Worm (Caenorhabditis elegans) whole organism, L2 larva: ENCODE data around the gene rhgf-2.

Source experiments
- C34F6.9 ChIP-seq: fragments of 150-350 bp; optimal IDR thresholded peaks from 2 replicates; lab custom pipeline; 2014; ENCODE audit warnings: missing biosample characterization, missing genetic modification characterization
- F13H6.1 ChIP-seq: sonication (generic microtip); optimal IDR thresholded peaks from 2 replicates; lab custom pipeline; 2016; ENCODE audit warnings: missing genetic modification characterization, missing compliant biosample characterization
- R02D3.7 ChIP-seq: fragments of 150-350 bp; optimal IDR thresholded peaks from 2 replicates; lab custom pipeline; 2014; ENCODE audit warnings: missing biosample characterization, missing genetic modification characterization
- Y55F3AM.14 ChIP-seq: fragments of 200-800 bp; sonication (Bioruptor generic); optimal IDR thresholded peaks from 2 replicates; lab custom pipeline; 2018; ENCODE audit warnings: mild to moderate bottlenecking, missing genetic modification characterization, missing compliant biosample characterization
- ZK546.5 ChIP-seq: sonication (generic microtip); optimal IDR thresholded peaks from 2 replicates; lab custom pipeline; 2017; ENCODE audit warnings: missing biosample characterization, missing genetic modification characterization
- aly-2 ChIP-seq: fragments of 150-350 bp; optimal IDR thresholded peaks from 2 replicates; lab custom pipeline; 2014; ENCODE audit warnings: missing biosample characterization, missing genetic modification characterization
- blmp-1 ChIP-seq: sonication (generic microtip); optimal IDR thresholded peaks from 2 replicates; lab custom pipeline; 2017; ENCODE audit warnings: missing genetic modification characterization, mild to moderate bottlenecking, missing compliant biosample characterization, antibody characterized with exemption, moderate library complexity; ENCODE audit not compliant: insufficient read depth
- ceh-82 ChIP-seq: fragments of 150-350 bp; optimal IDR thresholded peaks from 2 replicates; lab custom pipeline; 2014; ENCODE audit warnings: missing biosample characterization, missing genetic modification characterization
- crh-2 ChIP-seq: sonication (generic microtip); optimal IDR thresholded peaks from 2 replicates; lab custom pipeline; 2017; ENCODE audit warnings: missing biosample characterization, missing genetic modification characterization
- egl-27 ChIP-seq: sonication (generic microtip); optimal IDR thresholded peaks from 3 replicates; lab custom pipeline; 2017; ENCODE audit warnings: missing biosample characterization, missing genetic modification reagents, missing genetic modification characterization
- elt-1 ChIP-seq: fragments of 150-350 bp; optimal IDR thresholded peaks from 2 replicates; lab custom pipeline; 2014; ENCODE audit warnings: missing biosample characterization, missing genetic modification characterization
- elt-3 ChIP-seq: sonication (generic microtip); optimal IDR thresholded peaks from 2 replicates; lab custom pipeline; 2017; ENCODE audit warnings: missing biosample characterization, missing genetic modification characterization
- lin-39 ChIP-seq: fragments of 150-350 bp; optimal IDR thresholded peaks from 2 replicates; lab custom pipeline; 2014; ENCODE audit warnings: missing biosample characterization, missing genetic modification reagents, missing genetic modification characterization
- lsy-2 ChIP-seq, 2 experiments: fragments of 150-350 bp in 1 of 2; sonication (generic microtip) in 1 of 2; optimal IDR thresholded peaks; 2 replicates each; lab custom pipeline; 2014 to 2017; ENCODE audit warnings: missing biosample characterization in 2 of 2, missing genetic modification characterization in 2 of 2
- mab-5 ChIP-seq: fragments of 150-350 bp; optimal IDR thresholded peaks from 2 replicates; lab custom pipeline; 2014; ENCODE audit warnings: missing biosample characterization, missing genetic modification characterization
- mbf-1 ChIP-seq: sonication (generic microtip); optimal IDR thresholded peaks from 2 replicates; lab custom pipeline; 2017; ENCODE audit warnings: missing biosample characterization, missing genetic modification characterization
- mdl-1 ChIP-seq, 2 experiments: fragments of 150-350 bp in 1 of 2; sonication (generic microtip) in 1 of 2; optimal IDR thresholded peaks; 2 replicates each; lab custom pipeline; 2017; ENCODE audit warnings: missing biosample characterization in 2 of 2, missing genetic modification characterization in 2 of 2
- nhr-12 ChIP-seq: fragments of 150-350 bp; optimal IDR thresholded peaks from 2 replicates; lab custom pipeline; 2014; ENCODE audit warnings: missing biosample characterization, missing genetic modification characterization
- nhr-21 ChIP-seq: fragments of 150-350 bp; optimal IDR thresholded peaks from 2 replicates; lab custom pipeline; 2014; ENCODE audit warnings: missing biosample characterization, missing genetic modification characterization
- nhr-23 ChIP-seq: fragments of 150-350 bp; optimal IDR thresholded peaks from 2 replicates; lab custom pipeline; 2014; ENCODE audit warnings: missing biosample characterization, missing genetic modification reagents, missing genetic modification characterization
- nhr-237 ChIP-seq: fragments of 150-350 bp; optimal IDR thresholded peaks from 2 replicates; lab custom pipeline; 2014; ENCODE audit warnings: missing biosample characterization, missing genetic modification characterization
- nhr-25 ChIP-seq: fragments of 150-350 bp; sonication (generic microtip); optimal IDR thresholded peaks from 3 replicates; lab custom pipeline; 2014; ENCODE audit warnings: missing biosample characterization, missing genetic modification characterization
- nhr-77 ChIP-seq: fragments of 150-350 bp; optimal IDR thresholded peaks from 2 replicates; lab custom pipeline; 2014; ENCODE audit warnings: missing biosample characterization, missing genetic modification characterization
- peb-1 ChIP-seq: fragments of 150-350 bp; optimal IDR thresholded peaks from 2 replicates; lab custom pipeline; 2014; ENCODE audit warnings: missing biosample characterization, missing genetic modification characterization
- skn-1 ChIP-seq: sonication (generic microtip); optimal IDR thresholded peaks from 2 replicates; lab custom pipeline; 2017; ENCODE audit warnings: missing biosample characterization, missing genetic modification characterization
- sma-3 ChIP-seq: sonication (generic microtip); optimal IDR thresholded peaks from 2 replicates; lab custom pipeline; 2016; ENCODE audit warnings: missing genetic modification reagents, missing genetic modification characterization, missing compliant biosample characterization
- sma-9 ChIP-seq, 2 experiments: fragments of 150-350 bp in 1 of 2; sonication (generic microtip) in 1 of 2; optimal IDR thresholded peaks; 2 replicates each; lab custom pipeline; 2014 to 2016; ENCODE audit warnings: missing genetic modification characterization in 2 of 2, mild to moderate bottlenecking in 1 of 2, missing biosample characterization in 1 of 2, missing compliant biosample characterization in 1 of 2, missing genetic modification reagents in 1 of 2, moderate library complexity in 1 of 2
- snpc-4 ChIP-seq: fragments of 150-350 bp; optimal IDR thresholded peaks from 2 replicates; lab custom pipeline; 2014; ENCODE audit warnings: missing biosample characterization, missing genetic modification characterization
- unc-55 ChIP-seq: fragments of 150-350 bp; sonication (generic microtip); optimal IDR thresholded peaks from 3 replicates; lab custom pipeline; 2014; ENCODE audit warnings: missing biosample characterization, missing genetic modification reagents, missing genetic modification characterization
- zag-1 ChIP-seq: fragments of 150-350 bp; optimal IDR thresholded peaks from 2 replicates; lab custom pipeline; 2014; ENCODE audit warnings: missing biosample characterization, missing genetic modification characterization
- ztf-1 ChIP-seq: fragments of 200-800 bp; sonication (Bioruptor generic); conservative IDR thresholded peaks from 2 replicates; pipeline ENCODE4 v1.3.6; 2022; ENCODE audit warnings: missing genetic modification characterization, missing compliant biosample characterization
- ztf-4 ChIP-seq: fragments of 150-350 bp; optimal IDR thresholded peaks from 2 replicates; lab custom pipeline; 2014; ENCODE audit warnings: missing biosample characterization, missing genetic modification characterization

The rhgf-2 gene

ce11 chrII:4107196-4107595 is 6.6 kb downstream of the rhgf-2 start:
- TF ChIP-seq elt-3, result no peak

ce11 chrII:4118508-4118907 is 17.9 kb downstream of the rhgf-2 start:
- TF ChIP-seq nhr-23 (tag; lab: Kevin White, UChicago) (no peak), ztf-1 (GFP tag; lab: Robert Waterston, UW) (no peak), snpc-4 (tag; lab: Kevin White, UChicago) (no peak), peb-1 (tag; lab: Kevin White, UChicago) (no peak), elt-3 (no peak), Y55F3AM.14 (no peak)
- TF ChIP-seq, all 48 proteins: peak for 0

ce11 chrII:4122899-4123298 is 22.3 kb downstream of the rhgf-2 start:
- TF ChIP-seq R02D3.7 (tag; lab: Kevin White, UChicago) (no peak), nhr-237 (tag; lab: Kevin White, UChicago) (no peak), C34F6.9 (tag; lab: Kevin White, UChicago) (no peak), nhr-21 (no peak), nhr-12 (tag; lab: Kevin White, UChicago) (no peak), F13H6.1 (tag; lab: Kevin White, UChicago) (no peak)

ce11 chrII:4125239-4125638 is 24.7 kb downstream of the rhgf-2 start:
- TF ChIP-seq mab-5 (no peak), blmp-1 (tag; lab: Kevin White, UChicago) (no peak), lsy-2 (tag; optimal IDR thresholded peaks at IDR 0.05; lab: Kevin White, UChicago) (no peak), sma-3 (GFP tag; lab: Kevin White, UChicago) (no peak), aly-2 (tag; lab: Kevin White, UChicago) (no peak), skn-1 (tag; lab: Kevin White, UChicago) (no peak), ZK546.5 (tag; lab: Kevin White, UChicago) (no peak), nhr-77 (tag; lab: Kevin White, UChicago) (no peak)

ce11 chrII:4129450-4129849 is 28.9 kb downstream of the rhgf-2 start:
- TF ChIP-seq nhr-21 (no peak), nhr-12 (tag; lab: Kevin White, UChicago) (no peak), aly-2 (tag; lab: Kevin White, UChicago) (no peak), unc-55 (GFP tag; lab: Kevin White, UChicago) (no peak), mdl-1 (tag; optimal IDR thresholded peaks at IDR 0.05; lab: Kevin White, UChicago) (no peak), crh-2 (tag; lab: Kevin White, UChicago) (no peak), ztf-4 (tag; lab: Kevin White, UChicago) (no peak), mbf-1 (tag; lab: Kevin White, UChicago) (no peak), zag-1 (tag; lab: Kevin White, UChicago) (no peak), R02D3.7 (tag; lab: Kevin White, UChicago) (no peak), elt-1 (tag; lab: Kevin White, UChicago) (no peak), nhr-25 (tag; lab: Kevin White, UChicago) (no peak), ceh-82 (no peak), C34F6.9 (tag; lab: Kevin White, UChicago) (no peak), lin-39 (tag; lab: Kevin White, UChicago) (no peak), peb-1 (tag; lab: Kevin White, UChicago) (no peak), ZK546.5 (tag; lab: Kevin White, UChicago) (no peak)

- TF ChIP-seq F13H6.1 (tag; lab: Kevin White, UChicago) (peak; percentile 19), zag-1 (tag; lab: Kevin White, UChicago) (no peak), egl-27 (tag; lab: Kevin White, UChicago) (peak; percentile 3), sma-9 (GFP tag; optimal IDR thresholded peaks at IDR 0.05; lab: Kevin White, UChicago) (peak; percentile 32), sma-9 (tag; optimal IDR thresholded peaks at IDR 0.05; lab: Kevin White, UChicago) (no peak), lsy-2 (tag; optimal IDR thresholded peaks at IDR 0.05; lab: Kevin White, UChicago) (no peak)
Observed at ce11 chrII:4133332-4133731, 32.7 kb downstream of the rhgf-2 start.
